Fruit fly (Drosophila melanogaster): ENCODE data around the gene CG1632.

Gene CG1632

dm6 chrX:8273799-8274484 lies 21.5 kb downstream of the CG1632 start, which contains the start of gene CG15343 (continued):
- TF ChIP-seq CG9139 (GFP tag; optimal IDR thresholded peaks at IDR 0.05) (no peak), CG11294 (GFP tag; IDR thresholded peaks at IDR 0.05) (no peak), Eip78C (GFP tag) (peak; percentile 83), CG6792 (GFP tag; optimal IDR thresholded peaks at IDR 0.05) (peak; percentile 42), CG34406 (GFP tag; optimal IDR thresholded peaks at IDR 0.05) (peak; percentile 31), CG11902 (GFP tag; optimal IDR thresholded peaks at IDR 0.05) (peak; percentile 87), CG3032 (tag; optimal IDR thresholded peaks at IDR 0.05) (peak; percentile 40), CG6808 (GFP tag; optimal IDR thresholded peaks at IDR 0.05) (peak; percentile 35), pdm3 (GFP tag; optimal IDR thresholded peaks at IDR 0.05) (peak; percentile 41), CG11762 (GFP tag; optimal IDR thresholded peaks at IDR 0.05; ENCODE audit: insufficient read depth) (no peak), svp (GFP tag) (peak; percentile 96), CG15336 (GFP tag; IDR thresholded peaks at IDR 0.05) (no peak), Gug (GFP tag; IDR thresholded peaks at IDR 0.05) (peak; percentile 44), ss (GFP tag; optimal IDR thresholded peaks at IDR 0.05) (peak in 1 of 2 experiments; percentile 41), Ets21C (GFP tag; optimal IDR thresholded peaks at IDR 0.05) (peak; percentile 47), CG31627 (GFP tag; optimal IDR thresholded peaks at IDR 0.05) (peak; percentile 62), Eip93F (GFP tag; optimal IDR thresholded peaks at IDR 0.05) (no peak), CG10669 (GFP tag; optimal IDR thresholded peaks at IDR 0.05) (peak; percentile 56), acj6 (GFP tag; optimal IDR thresholded peaks at IDR 0.05) (peak; percentile 47), Hr39 (GFP tag; optimal IDR thresholded peaks at IDR 0.05) (peak; percentile 60), Sox102F (GFP tag; optimal IDR thresholded peaks at IDR 0.05) (peak; percentile 50), dac (GFP tag; optimal IDR thresholded peaks at IDR 0.05) (no peak), fkh (GFP tag; optimal IDR thresholded peaks at IDR 0.05) (peak; percentile 10), CG3919 (GFP tag; optimal IDR thresholded peaks at IDR 0.05) (peak; percentile 49), esn (GFP tag; optimal IDR thresholded peaks at IDR 0.05) (peak; percentile 56), CG6854 (GFP tag; optimal IDR thresholded peaks at IDR 0.05) (no peak), CG1621 (tag; optimal IDR thresholded peaks at IDR 0.05) (peak; percentile 10), achi (GFP tag; optimal IDR thresholded peaks at IDR 0.05) (peak; percentile 39), OdsH (GFP tag; optimal IDR thresholded peaks at IDR 0.05) (peak; percentile 56), CG6276 (GFP tag; optimal IDR thresholded peaks at IDR 0.05) (no peak), salr (GFP tag; optimal IDR thresholded peaks at IDR 0.05) (no peak), CG8632 (GFP tag; optimal IDR thresholded peaks at IDR 0.05) (no peak), CG10631 (GFP tag; optimal IDR thresholded peaks at IDR 0.05) (no peak)

DNA sequence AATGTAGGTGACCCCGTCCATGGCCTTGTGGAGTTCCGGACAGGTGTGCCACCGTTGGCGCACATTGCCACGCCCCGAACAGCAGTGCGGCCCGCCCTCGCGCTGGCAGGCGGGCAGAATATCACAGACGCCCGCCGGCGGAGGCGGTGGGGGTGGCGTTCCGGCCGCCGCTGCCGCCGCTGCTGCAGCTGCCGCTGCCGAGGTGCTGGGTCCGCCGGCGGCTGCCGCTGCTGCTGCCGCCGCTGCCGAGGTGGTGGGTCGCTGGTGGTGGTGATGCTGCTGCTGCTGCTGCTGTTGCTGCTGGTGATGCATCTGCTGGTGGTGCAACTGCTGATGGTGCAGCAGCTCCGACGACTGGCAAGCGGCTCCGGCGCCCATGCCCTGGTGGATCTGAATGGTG lies 32.6 kb downstream of the CG1632 start:
- TF ChIP-seq topi (GFP tag; optimal IDR thresholded peaks at IDR 0.05) (no peak), CG16779 (tag; optimal IDR thresholded peaks at IDR 0.05) (no peak), Hr4 (GFP tag; optimal IDR thresholded peaks at IDR 0.05) (no peak), Hr39 (GFP tag; optimal IDR thresholded peaks at IDR 0.05) (no peak), CG32006 (GFP tag; optimal IDR thresholded peaks at IDR 0.05) (no peak), CG11762 (GFP tag; optimal IDR thresholded peaks at IDR 0.05; ENCODE audit: insufficient read depth) (no peak), dac (GFP tag; optimal IDR thresholded peaks at IDR 0.05) (no peak), spab (GFP tag; optimal IDR thresholded peaks at IDR 0.05) (no peak), CG10669 (GFP tag; optimal IDR thresholded peaks at IDR 0.05) (no peak), net (GFP tag; optimal IDR thresholded peaks at IDR 0.05) (no peak)

DNA sequence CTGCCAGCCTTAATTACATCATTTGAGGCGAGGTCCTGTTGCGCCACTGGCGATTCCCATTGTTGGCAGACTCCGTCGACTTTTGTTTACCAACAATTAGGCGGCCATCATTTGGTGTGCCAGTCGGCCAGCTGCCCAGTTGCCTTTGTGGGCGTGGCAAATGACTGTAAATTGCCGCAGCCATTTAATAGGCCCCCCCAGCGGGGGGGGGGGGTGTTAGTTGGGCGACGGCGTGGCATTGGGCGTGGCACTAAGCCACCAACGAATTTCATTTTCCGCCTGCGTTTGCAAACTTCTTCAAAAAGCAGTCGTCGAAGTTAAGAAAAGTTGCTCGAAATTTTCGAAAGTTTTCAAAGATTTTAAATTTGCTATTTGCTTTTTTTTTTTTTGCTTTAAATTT lies 34.4 kb downstream of the CG1632 start:
- no peak for TF ChIP-seq CG1621 (tag; optimal IDR thresholded peaks at IDR 0.05)
- no peak for TF ChIP-seq Smox (GFP tag; optimal IDR thresholded peaks at IDR 0.05)
- no peak for TF ChIP-seq vri (GFP tag; optimal IDR thresholded peaks at IDR 0.05)
- no peak for TF ChIP-seq fd85E (GFP tag; optimal IDR thresholded peaks at IDR 0.05)
- no peak for TF ChIP-seq esn (GFP tag; optimal IDR thresholded peaks at IDR 0.05)
- TF ChIP-seq CG16779 (tag; optimal IDR thresholded peaks at IDR 0.05), result no peak
- TF ChIP-seq CG7368 (GFP tag; optimal IDR thresholded peaks at IDR 0.05), result no peak
- no peak for TF ChIP-seq ss (GFP tag; optimal IDR thresholded peaks at IDR 0.05)
- TF ChIP-seq CG8319 (GFP tag; optimal IDR thresholded peaks at IDR 0.05), result no peak
- TF ChIP-seq CG6276 (GFP tag; optimal IDR thresholded peaks at IDR 0.05), result no peak
- TF ChIP-seq eg (GFP tag; IDR thresholded peaks at IDR 0.05), result no peak
- TF ChIP-seq Eip93F (GFP tag; optimal IDR thresholded peaks at IDR 0.05), result no peak
- no peak for TF ChIP-seq salr (GFP tag; optimal IDR thresholded peaks at IDR 0.05)
- TF ChIP-seq achi (GFP tag; optimal IDR thresholded peaks at IDR 0.05), result no peak
- TF ChIP-seq Blimp-1 (GFP tag; optimal IDR thresholded peaks at IDR 0.05), result no peak
- no peak for TF ChIP-seq CG34406 (GFP tag; optimal IDR thresholded peaks at IDR 0.05)
- no peak for TF ChIP-seq spab (GFP tag; optimal IDR thresholded peaks at IDR 0.05)

All from whole organism, prepupa.